Worm (Caenorhabditis elegans) whole organism, L1 larva: ENCODE measurements around the gene oac-7.

Experiments
- alr-1 ChIP-seq: fragments of 200-800 bp; sonication (Bioruptor generic); optimal IDR thresholded peaks from 2 replicates; lab custom pipeline; 2018; ENCODE audit warnings: borderline replicate concordance, mild to moderate bottlenecking, missing genetic modification characterization, missing compliant biosample characterization
- ama-1 ChIP-seq: fragments of 150-350 bp; optimal IDR thresholded peaks from 2 replicates; lab custom pipeline; 2014
- blmp-1 ChIP-seq: fragments of 150-350 bp; optimal IDR thresholded peaks from 2 replicates; lab custom pipeline; 2014; ENCODE audit warnings: missing biosample characterization, missing genetic modification characterization
- lin-15B ChIP-seq: fragments of 150-350 bp; sonication (generic microtip); optimal IDR thresholded peaks from 3 replicates; lab custom pipeline; 2014; ENCODE audit warnings: missing biosample characterization, missing genetic modification characterization
- unc-130 ChIP-seq: fragments of 150-350 bp; optimal IDR thresholded peaks from 2 replicates; lab custom pipeline; 2017; ENCODE audit warnings: missing biosample characterization, missing genetic modification characterization, inconsistent platforms

DNA sequence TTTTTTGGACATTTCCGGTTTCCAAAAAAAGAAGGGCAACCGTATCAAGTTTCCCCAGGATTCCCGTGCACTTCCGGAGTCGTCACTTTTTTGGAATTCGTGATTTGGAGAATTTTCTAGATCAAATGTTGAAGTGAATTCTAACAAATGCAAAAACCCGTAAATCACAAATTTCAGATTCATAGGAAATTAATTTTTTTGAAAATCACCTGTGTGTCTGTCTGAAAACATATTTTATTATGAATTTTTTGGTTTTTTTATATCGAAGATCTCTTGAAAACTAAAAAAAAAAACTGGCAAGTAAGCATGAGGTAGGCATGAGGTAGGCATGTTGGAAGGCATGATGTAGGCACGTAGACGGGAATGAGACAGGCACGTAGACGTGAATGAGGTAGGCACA, 40.5 kb downstream of the oac-7 start:
- TF ChIP-seq ama-1 (lab: Kevin White, UChicago) (no peak), lin-15B (tag; lab: Kevin White, UChicago) (no peak), unc-130 (no peak), blmp-1 (tag; lab: Kevin White, UChicago) (no peak), alr-1 (tag; lab: Kevin White, UChicago) (no peak)
